Worm (Caenorhabditis elegans) whole organism, mixed stage, embryonic: ENCODE data around the gene col-74.
A peak's percentile ranks its signal among the peaks of the same experiment; 100 is the strongest.
"Not testable (repeated sequence)": the region's sequence is repeated elsewhere in the genome, so short reads cannot be mapped to it uniquely, and the experiment has no call there.

ENCODE experiments used
- blmp-1 ChIP-seq: fragments of 150-350 bp; optimal IDR thresholded peaks from 2 replicates; lab custom pipeline; 2014; ENCODE audit warnings: missing biosample characterization, missing genetic modification characterization
- drap-1 ChIP-seq: fragments of 200-800 bp; sonication (Bioruptor generic); optimal IDR thresholded peaks from 3 replicates; lab custom pipeline; 2018; ENCODE audit warnings: mild to moderate bottlenecking, missing genetic modification characterization, missing compliant biosample characterization
- lin-13 ChIP-seq: fragments of 150-350 bp; optimal IDR thresholded peaks from 2 replicates; lab custom pipeline; 2014; ENCODE audit warnings: missing biosample characterization, missing genetic modification characterization
- lsy-2 ChIP-seq: fragments of 150-350 bp; optimal IDR thresholded peaks from 2 replicates; lab custom pipeline; 2014; ENCODE audit warnings: missing biosample characterization, missing genetic modification characterization
- mls-2 ChIP-seq: sonication (generic microtip); optimal IDR thresholded peaks from 2 replicates; lab custom pipeline; 2016; ENCODE audit warnings: mild to moderate bottlenecking, missing genetic modification characterization, moderate library complexity, missing compliant biosample characterization
- nhr-2 ChIP-seq: fragments of 150-350 bp; optimal IDR thresholded peaks from 2 replicates; lab custom pipeline; 2014; ENCODE audit warnings: missing biosample characterization, missing genetic modification characterization
- nhr-28 ChIP-seq: fragments of 150-350 bp; optimal IDR thresholded peaks from 2 replicates; lab custom pipeline; 2014; ENCODE audit warnings: missing biosample characterization, missing genetic modification characterization
- nhr-76 ChIP-seq: sonication (generic microtip); optimal IDR thresholded peaks from 2 replicates; lab custom pipeline; 2017; ENCODE audit warnings: missing biosample characterization, missing genetic modification characterization
- pha-4 ChIP-seq: fragments of 150-350 bp; optimal IDR thresholded peaks from 2 replicates; lab custom pipeline; 2018; ENCODE audit warnings: missing biosample characterization, missing genetic modification reagents, missing genetic modification characterization
- unc-39 ChIP-seq: fragments of 150-350 bp; optimal IDR thresholded peaks from 2 replicates; lab custom pipeline; 2014; ENCODE audit warnings: missing biosample characterization, missing genetic modification characterization
- ztf-11 ChIP-seq: fragments of 150-350 bp; optimal IDR thresholded peaks from 2 replicates; lab custom pipeline; 2014; ENCODE audit warnings: missing biosample characterization, missing genetic modification characterization

Gene col-74

DNA sequence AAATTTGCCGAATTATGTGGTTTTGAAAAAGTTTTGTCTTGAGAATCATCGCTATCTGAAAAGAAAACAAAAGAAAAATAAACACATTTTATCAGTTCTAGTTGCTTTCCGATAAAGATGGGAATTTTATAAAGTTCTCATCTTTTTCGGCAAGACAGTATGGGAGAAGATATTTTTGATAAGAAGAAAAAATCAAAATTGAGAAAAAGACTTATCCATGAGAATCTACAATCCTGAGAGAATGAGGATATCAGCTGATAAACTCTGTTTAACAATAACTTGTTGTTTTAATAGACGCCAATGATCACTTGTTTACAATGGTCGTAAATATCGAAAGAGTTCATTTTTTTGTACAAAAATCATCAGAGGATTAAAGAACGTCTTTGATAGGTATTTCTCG lies 45.9 kb downstream of the col-74 start, which contains the start of gene F55C12.6:
F55C12.6 (minus strand) TSS at position 101 of the 400 bp plus-strand sequence.
- TF ChIP-seq ztf-11 (tag; lab: Kevin White, UChicago) (no peak), nhr-28 (no peak), pha-4 (tag; lab: Kevin White, UChicago) (no peak), lin-13 (no peak), lsy-2 (tag; lab: Kevin White, UChicago) (no peak), nhr-2 (tag; lab: Kevin White, UChicago) (no peak), nhr-76 (tag; lab: Kevin White, UChicago) (no peak)
- TF ChIP-seq, all 35 proteins: peak for 0

DNA sequence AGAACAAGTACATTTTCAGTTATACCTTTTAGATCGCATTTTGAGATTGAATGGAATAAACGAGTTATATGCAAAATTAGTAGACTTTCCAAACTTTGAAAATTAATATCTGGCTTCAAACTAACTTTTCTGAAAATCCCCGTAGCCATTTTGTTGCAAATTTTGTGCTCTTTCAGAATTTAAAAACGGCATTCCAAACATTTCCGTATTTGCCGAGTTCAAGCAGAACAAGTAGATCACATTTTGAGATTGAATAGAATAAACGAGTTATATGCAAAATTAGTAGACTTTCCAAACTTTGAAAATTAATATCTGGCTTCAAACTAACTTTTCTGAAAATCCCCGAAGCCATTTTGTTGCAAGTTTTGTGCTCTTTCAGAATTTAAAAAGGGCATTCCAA lies 46.3 kb downstream of the col-74 start, which contains the start of gene F55C12.2:
F55C12.2 (plus strand) TSS at position 301 of the 400 bp plus-strand sequence.
- TF ChIP-seq drap-1 (GFP tag; lab: Kevin White, UChicago); unc-39 (tag; lab: Kevin White, UChicago); lsy-2 (tag; lab: Kevin White, UChicago): not testable (repeated sequence)

DNA sequence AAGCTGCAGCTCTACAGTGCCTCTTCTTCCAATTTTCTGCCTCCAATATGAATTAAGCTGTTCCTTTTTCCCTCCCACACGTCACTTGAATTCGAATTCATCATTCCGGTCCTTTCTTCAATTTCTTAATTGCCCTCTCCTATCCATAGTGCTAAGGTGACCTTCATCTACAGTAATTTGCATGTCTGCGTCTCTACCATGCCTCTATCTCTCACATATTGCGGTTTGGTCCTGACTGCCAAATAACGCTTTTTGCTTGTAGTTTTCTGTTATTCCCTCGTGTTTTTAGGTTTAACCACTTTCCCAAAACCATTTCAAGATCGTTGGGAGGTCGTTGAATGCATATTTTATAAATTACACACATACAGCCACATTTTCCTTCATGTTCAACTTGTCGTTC lies 50.5 kb downstream of the col-74 start:
- TF ChIP-seq nhr-76 (tag; lab: Kevin White, UChicago) (no peak), mls-2 (tag; lab: Kevin White, UChicago) (peak; percentile 23), blmp-1 (tag; lab: Kevin White, UChicago) (no peak), ztf-11 (tag; lab: Kevin White, UChicago) (no peak)
- TF ChIP-seq, all 35 proteins: peak for 1
